Fruit fly (Drosophila melanogaster): Measurements from ENCODE around the gene Mcm6.

Gene Mcm6

DNA sequence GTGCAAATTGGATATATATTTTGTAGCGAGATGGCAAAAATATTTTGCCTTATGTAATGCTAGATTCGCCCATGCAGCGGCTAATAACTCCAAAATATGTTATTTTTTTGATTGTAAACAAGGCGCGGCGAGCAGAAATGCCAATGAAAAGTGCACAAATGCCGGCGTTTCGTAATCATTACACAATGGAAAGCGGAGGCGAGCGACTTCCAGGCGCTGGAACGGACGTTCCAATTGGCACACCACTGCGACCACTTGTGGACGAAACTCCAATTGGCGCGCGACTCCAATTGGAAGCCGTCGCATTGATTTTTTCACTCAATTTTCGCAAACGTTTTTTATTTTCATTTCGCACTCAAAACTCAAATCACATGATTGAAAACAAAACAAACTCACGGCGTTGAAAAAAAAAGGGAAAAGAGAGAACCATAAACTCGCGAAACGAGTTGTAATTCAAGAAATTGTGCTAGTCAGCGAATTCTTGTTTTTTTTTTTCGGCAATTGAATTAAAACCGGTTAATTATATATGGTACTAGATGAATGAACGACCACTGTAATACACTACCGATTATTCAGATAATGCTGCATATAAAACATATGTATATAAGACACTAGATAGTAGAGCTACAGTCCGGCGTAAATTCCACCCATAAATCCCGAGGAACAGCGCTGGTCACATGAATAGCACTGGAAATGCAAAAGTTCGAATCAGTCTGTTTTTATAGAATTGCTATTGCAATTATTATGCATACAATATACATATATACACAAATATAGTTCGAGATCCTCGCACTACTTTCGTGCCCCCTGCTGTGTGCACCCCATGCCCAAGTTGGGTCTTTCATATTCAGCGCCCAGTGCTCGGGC is 4.7 kb downstream of the Mcm6 start, which contains the start of gene ND-ASHI (continued):
- TF ChIP-seq amos (GFP tag; IDR thresholded peaks at IDR 0.05; ENCODE audit: partially characterized antibody) (no peak), CG11456 (GFP tag; IDR thresholded peaks at IDR 0.05) (peak; percentile 97), Atf3 (GFP tag; optimal IDR thresholded peaks at IDR 0.05) (peak; percentile 77), Hand (GFP tag; optimal IDR thresholded peaks at IDR 0.05) (peak; percentile 96), E2f2 (GFP tag; IDR thresholded peaks at IDR 0.05) (peak; percentile 76), slp2 (GFP tag; optimal IDR thresholded peaks at IDR 0.05) (peak; percentile 83), mld (GFP tag; IDR thresholded peaks at IDR 0.05; ENCODE audit: partially characterized antibody) (no peak), vnd (GFP tag; IDR thresholded peaks at IDR 0.05; ENCODE audit: partially characterized antibody) (no peak), CG18764 (GFP tag; optimal IDR thresholded peaks at IDR 0.05) (peak; percentile 85), sisA (GFP tag; IDR thresholded peaks at IDR 0.05) (peak; percentile 95), Abd-B (GFP tag; optimal IDR thresholded peaks at IDR 0.05) (peak; percentile 85), CG6813 (GFP tag; optimal IDR thresholded peaks at IDR 0.05) (peak; percentile 96), H15 (GFP tag; IDR thresholded peaks at IDR 0.05) (peak; percentile 90), ssp (GFP tag; IDR thresholded peaks at IDR 0.05) (peak; percentile 81), dpn (GFP tag; optimal IDR thresholded peaks at IDR 0.05) (peak; percentile 95), Oli (tag; optimal IDR thresholded peaks at IDR 0.05) (peak; percentile 91), CG9932 (GFP tag; IDR thresholded peaks at IDR 0.05) (peak; percentile 98), CG12391 (tag; optimal IDR thresholded peaks at IDR 0.05) (peak; percentile 93), lbe (GFP tag; optimal IDR thresholded peaks at IDR 0.05) (peak; percentile 93), ranshi (GFP tag; IDR thresholded peaks at IDR 0.05) (peak; percentile 96), sna (GFP tag; IDR thresholded peaks at IDR 0.05; ENCODE audit: partially characterized antibody) (no peak), CG17612 (GFP tag; IDR thresholded peaks at IDR 0.05) (peak; percentile 92), wor (GFP tag; IDR thresholded peaks at IDR 0.05) (peak; percentile 82), CG7271 (tag; optimal IDR thresholded peaks at IDR 0.05) (peak; percentile 58), org-1 (GFP tag; optimal IDR thresholded peaks at IDR 0.05) (peak; percentile 93), klu (GFP tag; IDR thresholded peaks at IDR 0.05) (peak; percentile 91), danr (GFP tag; IDR thresholded peaks at IDR 0.05) (peak; percentile 92), so (GFP tag; IDR thresholded peaks at IDR 0.05) (peak; percentile 94), CG17912 (GFP tag; optimal IDR thresholded peaks at IDR 0.05) (peak; percentile 69), ftz-f1 (GFP tag; optimal IDR thresholded peaks at IDR 0.05) (peak; percentile 69), CG2199 (GFP tag; IDR thresholded peaks at IDR 0.05) (peak; percentile 90), chn (GFP tag; optimal IDR thresholded peaks at IDR 0.05) (peak; percentile 89), CG5953 (GFP tag; IDR thresholded peaks at IDR 0.05) (peak; percentile 91), HLH3B (GFP tag; IDR thresholded peaks at IDR 0.05) (peak; percentile 95), ci (GFP tag; IDR thresholded peaks at IDR 0.05) (peak; percentile 97), HmgZ (tag; optimal IDR thresholded peaks at IDR 0.05) (peak; percentile 97), seq (GFP tag; IDR thresholded peaks at IDR 0.05) (peak; percentile 95), CG8290 (GFP tag; optimal IDR thresholded peaks at IDR 0.05) (peak; percentile 69), CG8290 (tag; optimal IDR thresholded peaks at IDR 0.05) (peak in 1 of 2 experiments; percentile 99), ATbp (GFP tag; optimal IDR thresholded peaks at IDR 0.05) (peak; percentile 91), CG6175 (GFP tag; IDR thresholded peaks at IDR 0.05) (peak; percentile 92), dmrt11E (tag; optimal IDR thresholded peaks at IDR 0.05) (peak; percentile 84), CG11247 (GFP tag; IDR thresholded peaks at IDR 0.05) (peak; percentile 97), dmrt99B (tag; optimal IDR thresholded peaks at IDR 0.05) (peak; percentile 94), Hr78 (GFP tag; optimal IDR thresholded peaks at IDR 0.05) (peak in 1 of 2 experiments; percentile 65), CkIIα-i1 (GFP tag; IDR thresholded peaks at IDR 0.05) (peak; percentile 75), Ptx1 (GFP tag; IDR thresholded peaks at IDR 0.05) (peak; percentile 94), hkb (optimal IDR thresholded peaks at IDR 0.05) (no peak), hkb (GFP tag; IDR thresholded peaks at IDR 0.05) (peak; percentile 97), sens-2 (GFP tag; IDR thresholded peaks at IDR 0.05) (peak; percentile 95)
